Fruit fly (Drosophila melanogaster) whole organism, prepupa: Measurements from ENCODE around the gene trr.

Experiments used
- CG32006 ChIP-seq: fragments of 200-800 bp; sonication (Bioruptor generic); optimal IDR thresholded peaks from 3 replicates; lab custom pipeline; 2017; ENCODE audit warnings: missing biosample characterization, mild to moderate bottlenecking, missing genetic modification characterization
- Eip93F ChIP-seq: fragments of 200-800 bp; sonication (Bioruptor generic); optimal IDR thresholded peaks from 2 replicates; lab custom pipeline; 2016; ENCODE audit warnings: missing biosample characterization, mild to moderate bottlenecking, missing genetic modification characterization
- OdsH ChIP-seq: fragments of 200-800 bp; sonication (Bioruptor generic); optimal IDR thresholded peaks from 3 replicates; lab custom pipeline; 2016; ENCODE audit warnings: missing biosample characterization, missing genetic modification characterization
- Sox14 ChIP-seq: fragments of 200-800 bp; sonication (Bioruptor generic); optimal IDR thresholded peaks from 3 replicates; lab custom pipeline; 2016; ENCODE audit warnings: missing biosample characterization, missing genetic modification characterization
- eg ChIP-seq: fragments of 200-800 bp; sonication (Bioruptor generic); IDR thresholded peaks from 3 replicates; pipeline ENCODE4 v1.3.6; 2022; ENCODE audit warnings: missing biosample characterization, missing genetic modification characterization
- net ChIP-seq: fragments of 200-800 bp; sonication (Bioruptor generic); optimal IDR thresholded peaks from 3 replicates; lab custom pipeline; 2016; ENCODE audit warnings: missing biosample characterization, missing genetic modification characterization
- spab ChIP-seq: fragments of 200-800 bp; sonication (Bioruptor generic); optimal IDR thresholded peaks from 2 replicates; lab custom pipeline; 2017; ENCODE audit warnings: missing biosample characterization, mild to moderate bottlenecking, missing genetic modification characterization, missing genetic modification reagents
- svp ChIP-seq: fragments of 200-800 bp; sonication (Bioruptor generic); peaks from one replicate; lab custom pipeline; 2016; ENCODE audit warnings: missing biosample characterization, missing genetic modification characterization

DNA sequence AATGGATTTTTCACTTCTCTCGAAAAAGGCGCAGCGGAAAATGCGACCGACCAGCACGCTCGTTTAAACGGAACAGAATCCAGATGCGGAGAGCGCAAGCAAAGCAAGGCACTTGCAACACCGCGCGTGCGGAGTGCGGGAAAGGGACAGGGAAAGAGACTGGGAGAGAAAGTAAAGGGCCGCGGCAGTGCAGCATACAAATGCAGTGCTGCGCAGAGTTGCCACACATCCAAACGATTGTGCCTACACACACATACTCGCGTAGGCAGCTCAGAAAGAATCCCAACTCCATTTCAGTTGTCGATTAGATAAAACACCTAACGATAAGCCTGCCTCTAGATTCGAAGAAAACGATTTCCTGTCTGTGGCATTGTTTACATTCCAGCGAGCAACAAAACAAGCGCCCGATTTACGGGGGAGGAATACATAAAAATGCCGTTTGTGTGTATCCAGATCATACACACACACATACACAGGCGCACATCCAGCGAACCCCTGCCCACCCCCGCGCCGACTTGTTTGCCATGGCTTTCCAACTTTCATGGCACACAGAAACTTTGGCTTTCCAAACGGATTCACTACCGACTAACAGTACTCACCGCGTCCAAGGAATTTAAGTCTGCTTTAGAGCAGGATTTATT is 9.8 kb upstream of the trr start:
- peak; percentile 17 for TF ChIP-seq Sox14 (GFP tag; lab: Kevin White, UChicago)
- TF ChIP-seq net = peak; percentile 42
- no peak for TF ChIP-seq eg (GFP tag; lab: Robert Waterston, UW)
- no peak for TF ChIP-seq OdsH (GFP tag; lab: Kevin White, UChicago)
- TF ChIP-seq svp (GFP tag; lab: Kevin White, UChicago) = no peak
- no peak for TF ChIP-seq spab
- no peak for TF ChIP-seq CG32006
- TF ChIP-seq Eip93F = no peak
